Fruit fly (Drosophila melanogaster) whole organism, embryonic: ENCODE measurements around the gene CG4456.

ENCODE experiments used
- Asciz ChIP-seq: fragments of 200-800 bp; sonication (Bioruptor generic); optimal IDR thresholded peaks from 2 replicates; lab custom pipeline; 2017; ENCODE audit warnings: missing biosample characterization, mild to moderate bottlenecking, missing genetic modification characterization, missing genetic modification reagents
- B-H1 ChIP-seq: fragments of 200-800 bp; sonication (Bioruptor generic); IDR thresholded peaks from 3 replicates; pipeline ENCODE4 v1.3.6; 2022; ENCODE audit warnings: missing biosample characterization, missing genetic modification characterization
- Bdp1 ChIP-seq: fragments of 200-800 bp; sonication (Bioruptor generic); optimal IDR thresholded peaks from 3 replicates; lab custom pipeline; 2016; ENCODE audit warnings: missing biosample characterization, missing genetic modification characterization
- CG10462 ChIP-seq: fragments of 200-800 bp; sonication (Bioruptor generic); optimal IDR thresholded peaks from 2 replicates; lab custom pipeline; 2016; ENCODE audit warnings: missing biosample characterization, missing genetic modification characterization
- CG11093 ChIP-seq: fragments of 200-800 bp; sonication (Bioruptor generic); IDR thresholded peaks from 3 replicates; pipeline ENCODE4 v1.3.6; 2022; ENCODE audit warnings: missing biosample characterization, missing genetic modification characterization
- CG11456 ChIP-seq: fragments of 200-800 bp; sonication (Bioruptor generic); IDR thresholded peaks from 3 replicates; pipeline ENCODE4 v1.3.6; 2022; ENCODE audit warnings: missing biosample characterization, missing genetic modification characterization
- CG12104 ChIP-seq: fragments of 200-800 bp; sonication (Bioruptor generic); optimal IDR thresholded peaks from 3 replicates; lab custom pipeline; 2016; ENCODE audit warnings: missing biosample characterization, missing genetic modification characterization
- CG14667 ChIP-seq: fragments of 200-800 bp; sonication (Bioruptor generic); IDR thresholded peaks from 2 replicates; pipeline ENCODE4 v1.3.6; 2022; ENCODE audit warnings: missing biosample characterization, missing genetic modification characterization
- CG16779 ChIP-seq: fragments of 200-800 bp; sonication (Bioruptor generic); IDR thresholded peaks from 2 replicates; pipeline ENCODE4 v1.3.6; 2022; ENCODE audit warnings: missing biosample characterization, missing genetic modification characterization
- CG17186 ChIP-seq: fragments of 200-800 bp; sonication (Bioruptor generic); optimal IDR thresholded peaks from 3 replicates; lab custom pipeline; 2017; ENCODE audit warnings: missing biosample characterization, missing genetic modification reagents, missing genetic modification characterization
- CG18262 ChIP-seq: fragments of 200-800 bp; optimal IDR thresholded peaks from 3 replicates; lab custom pipeline; 2019; ENCODE audit warnings: missing biosample characterization, mild to moderate bottlenecking, missing genetic modification characterization, moderate library complexity
- CG2202 ChIP-seq: fragments of 200-800 bp; sonication (Bioruptor generic); optimal IDR thresholded peaks from 2 replicates; lab custom pipeline; 2018; ENCODE audit warnings: missing biosample characterization, mild to moderate bottlenecking, missing genetic modification characterization
- CG2712 ChIP-seq: fragments of 200-800 bp; optimal IDR thresholded peaks from 3 replicates; lab custom pipeline; 2019; ENCODE audit warnings: missing biosample characterization, mild to moderate bottlenecking, missing genetic modification characterization, moderate library complexity
- CG2889 ChIP-seq: fragments of 200-800 bp; sonication (Bioruptor generic); IDR thresholded peaks from 3 replicates; pipeline ENCODE4 v1.3.6; 2022; ENCODE audit warnings: missing biosample characterization, missing genetic modification characterization
- CG30020 ChIP-seq: fragments of 200-800 bp; optimal IDR thresholded peaks from 2 replicates; lab custom pipeline; 2019; ENCODE audit warnings: missing biosample characterization, mild to moderate bottlenecking, missing genetic modification characterization, moderate library complexity
- CG3726 ChIP-seq: fragments of 200-800 bp; sonication (Bioruptor generic); IDR thresholded peaks from 3 replicates; pipeline ENCODE4, ENCODE4 v1.3.6; 2022; ENCODE audit warnings: missing biosample characterization, missing genetic modification characterization
- CG4617 ChIP-seq: fragments of 200-800 bp; sonication (Bioruptor generic); optimal IDR thresholded peaks from 3 replicates; lab custom pipeline; 2016; ENCODE audit warnings: missing biosample characterization, missing genetic modification characterization, borderline replicate concordance
- CG4820 ChIP-seq: fragments of 200-800 bp; sonication (Bioruptor generic); optimal IDR thresholded peaks from 3 replicates; lab custom pipeline; 2016; ENCODE audit warnings: missing biosample characterization, missing genetic modification characterization
- CG6683 ChIP-seq: fragments of 200-800 bp; sonication (Bioruptor generic); optimal IDR thresholded peaks from 2 replicates; lab custom pipeline; 2017; ENCODE audit warnings: missing biosample characterization, mild to moderate bottlenecking, missing genetic modification characterization, missing genetic modification reagents
- CG6854 ChIP-seq: fragments of 200-800 bp; sonication (Bioruptor generic); optimal IDR thresholded peaks from 3 replicates; lab custom pipeline; 2017; ENCODE audit warnings: missing biosample characterization, mild to moderate bottlenecking, missing genetic modification characterization
- CG7556 ChIP-seq: fragments of 200-800 bp; sonication (Bioruptor generic); optimal IDR thresholded peaks from 2 replicates; lab custom pipeline; 2017; ENCODE audit warnings: missing biosample characterization, mild to moderate bottlenecking, missing genetic modification characterization
- CG8089 ChIP-seq: fragments of 200-800 bp; sonication (Bioruptor generic); optimal IDR thresholded peaks from 3 replicates; lab custom pipeline; 2016; ENCODE audit warnings: missing biosample characterization, missing genetic modification characterization
- CG8388 ChIP-seq: fragments of 200-800 bp; sonication (Bioruptor generic); optimal IDR thresholded peaks from 2 replicates; lab custom pipeline; 2019; ENCODE audit warnings: missing biosample characterization, mild to moderate bottlenecking, missing genetic modification characterization, moderate library complexity
- CG9215 ChIP-seq: fragments of 200-800 bp; sonication (Bioruptor generic); IDR thresholded peaks from 2 replicates; pipeline ENCODE4 v1.3.6; 2022; ENCODE audit warnings: missing biosample characterization, missing genetic modification characterization
- CG9817 ChIP-seq: fragments of 200-800 bp; sonication (Bioruptor generic); optimal IDR thresholded peaks from 2 replicates; lab custom pipeline; 2018; ENCODE audit warnings: missing biosample characterization, mild to moderate bottlenecking, missing genetic modification characterization, moderate library complexity
- Drgx ChIP-seq: fragments of 200-800 bp; sonication (Bioruptor generic); IDR thresholded peaks from 2 replicates; pipeline ENCODE4 v1.3.6; 2022; ENCODE audit warnings: missing biosample characterization, missing genetic modification characterization
- E2f2 ChIP-seq: fragments of 200-800 bp; sonication (Bioruptor generic); IDR thresholded peaks from 2 replicates; pipeline ENCODE4 v1.3.6; 2022; ENCODE audit warnings: missing biosample characterization, missing genetic modification characterization
- Eip74EF ChIP-seq, 2 experiments: fragments of 200-800 bp in 1 of 2; fragments of >200 bp in 1 of 2; sonication (Bioruptor generic) in 1 of 2; optimal IDR thresholded peaks; 2 replicates each; lab custom pipeline; 2017 to 2019; ENCODE audit warnings: missing biosample characterization in 2 of 2, missing genetic modification characterization in 2 of 2, mild to moderate bottlenecking in 1 of 2, moderate library complexity in 1 of 2
- Elba2 ChIP-seq: fragments of 200-800 bp; sonication (Bioruptor generic); optimal IDR thresholded peaks from 3 replicates; lab custom pipeline; 2016; ENCODE audit warnings: missing biosample characterization, missing genetic modification characterization
- Mad ChIP-seq: fragments of 200-800 bp; sonication (Bioruptor generic); optimal IDR thresholded peaks from 2 replicates; lab custom pipeline; 2016; ENCODE audit warnings: missing biosample characterization, missing genetic modification characterization
- Med ChIP-seq: fragments of 200-800 bp; sonication (Bioruptor generic); peaks from one replicate; lab custom pipeline; 2016; ENCODE audit warnings: missing biosample characterization, missing genetic modification characterization, mild to moderate bottlenecking, inconsistent platforms, moderate library complexity
- Optix ChIP-seq: fragments of 200-800 bp; sonication (Bioruptor generic); IDR thresholded peaks from 3 replicates; pipeline ENCODE4 v1.3.6; 2022; ENCODE audit warnings: missing biosample characterization, missing genetic modification characterization
- Rfx ChIP-seq: fragments of 200-800 bp; sonication (Bioruptor generic); IDR thresholded peaks from 2 replicates; pipeline ENCODE4 v1.3.6; 2022; ENCODE audit warnings: missing biosample characterization, missing genetic modification characterization
- amos ChIP-seq: fragments of 200-800 bp; sonication (Bioruptor generic); IDR thresholded peaks from 2 replicates; pipeline ENCODE4 v1.3.6; 2022; ENCODE audit warnings: missing biosample characterization, missing genetic modification characterization; ENCODE audit not compliant: partially characterized antibody
- bbx ChIP-seq: fragments of 200-800 bp; sonication (Bioruptor generic); IDR thresholded peaks from 2 replicates; pipeline ENCODE4 v1.3.6; 2022; ENCODE audit warnings: missing biosample characterization, missing genetic modification characterization; ENCODE audit not compliant: partially characterized antibody
- chm ChIP-seq: fragments of 200-800 bp; sonication (Bioruptor generic); IDR thresholded peaks from 2 replicates; pipeline ENCODE4 v1.3.6; 2022; ENCODE audit warnings: missing biosample characterization, missing genetic modification characterization
- chn ChIP-seq: fragments of 200-800 bp; sonication (Bioruptor generic); optimal IDR thresholded peaks from 2 replicates; lab custom pipeline; 2016; ENCODE audit warnings: missing biosample characterization, missing genetic modification characterization
- eve ChIP-seq, 2 experiments: fragments of >200 bp; optimal IDR thresholded peaks; 2 replicates each; lab custom pipeline; 2017; ENCODE audit warnings: missing biosample characterization in 2 of 2, missing genetic modification characterization in 2 of 2
- ewg ChIP-seq: fragments of 200-800 bp; sonication (Bioruptor generic); optimal IDR thresholded peaks from 3 replicates; lab custom pipeline; 2017; ENCODE audit warnings: mild to moderate bottlenecking, missing biosample characterization, missing genetic modification reagents, missing genetic modification characterization
- eyg ChIP-seq: fragments of 200-800 bp; sonication (Bioruptor generic); optimal IDR thresholded peaks from 3 replicates; lab custom pipeline; 2016; ENCODE audit warnings: missing biosample characterization, missing genetic modification characterization
- gfzf ChIP-seq: fragments of 200-800 bp; sonication (Bioruptor generic); optimal IDR thresholded peaks from 2 replicates; lab custom pipeline; 2016; ENCODE audit warnings: missing biosample characterization, mild to moderate bottlenecking, missing genetic modification characterization, moderate library complexity
- her ChIP-seq: fragments of 200-800 bp; sonication (Bioruptor generic); optimal IDR thresholded peaks from 2 replicates; lab custom pipeline; 2016; ENCODE audit warnings: missing biosample characterization, missing genetic modification characterization
- oc ChIP-seq: fragments of 200-800 bp; sonication (Bioruptor generic); optimal IDR thresholded peaks from 2 replicates; lab custom pipeline; 2018; ENCODE audit warnings: missing biosample characterization, mild to moderate bottlenecking, missing genetic modification characterization, moderate library complexity
- pros ChIP-seq: fragments of 200-800 bp; sonication (Bioruptor generic); optimal IDR thresholded peaks from 3 replicates; lab custom pipeline; 2019; ENCODE audit warnings: missing biosample characterization, mild to moderate bottlenecking, missing genetic modification characterization, moderate library complexity
- sisA ChIP-seq: fragments of 200-800 bp; sonication (Bioruptor generic); IDR thresholded peaks from 2 replicates; pipeline ENCODE4 v1.3.6; 2022; ENCODE audit warnings: missing biosample characterization, missing genetic modification characterization
- sna ChIP-seq: fragments of 200-800 bp; sonication (Bioruptor generic); IDR thresholded peaks from 2 replicates; pipeline ENCODE4 v1.3.6; 2022; ENCODE audit warnings: missing biosample characterization, missing genetic modification characterization; ENCODE audit not compliant: partially characterized antibody
- sob ChIP-seq: fragments of 200-800 bp; sonication (Bioruptor generic); IDR thresholded peaks from 2 replicates; pipeline ENCODE4 v1.3.6; 2022; ENCODE audit warnings: missing biosample characterization, missing genetic modification characterization
- stc ChIP-seq: fragments of 200-800 bp; sonication (Bioruptor generic); IDR thresholded peaks from 2 replicates; pipeline ENCODE4 v1.3.6; 2022; ENCODE audit warnings: missing biosample characterization, missing genetic modification characterization
- stwl ChIP-seq: fragments of 200-800 bp; sonication (Bioruptor generic); optimal IDR thresholded peaks from 3 replicates; lab custom pipeline; 2018; ENCODE audit warnings: missing biosample characterization, mild to moderate bottlenecking, missing genetic modification characterization, moderate library complexity
- zfh2 ChIP-seq: fragments of 200-800 bp; sonication (Bioruptor generic); optimal IDR thresholded peaks from 2 replicates; lab custom pipeline; 2016; ENCODE audit warnings: missing biosample characterization, missing genetic modification characterization

Gene CG4456

dm6 chr3L:9373374-9374004, 967 bp downstream of the CG4456 start (continued):
- TF ChIP-seq CG9817 (tag; lab: Kevin White, UChicago) (peak; percentile 39), Mad (GFP tag; lab: Kevin White, UChicago) (peak; percentile 47), CG8388 (peak; percentile 67), CG4617 (GFP tag; lab: Kevin White, UChicago) (no peak), chn (GFP tag; lab: Kevin White, UChicago) (peak; percentile 6), CG4820 (GFP tag; lab: Kevin White, UChicago) (peak; percentile 59), sisA (GFP tag; lab: Robert Waterston, UW) (peak; percentile 72), Rfx (peak; percentile 86), CG11456 (GFP tag; lab: Robert Waterston, UW) (0 out of 3 replicates have a peak, but pooled peaks have one; percentile 66), her (GFP tag; lab: Kevin White, UChicago) (no peak), sna (GFP tag; lab: Robert Waterston, UW) (peak; percentile 67; the same call in 1 of the 2 replicates), amos (no peak), stwl (tag; lab: Kevin White, UChicago) (no peak), eve (GFP tag; optimal IDR thresholded peaks at IDR 0.05; lab: Kevin White, UChicago) (no peak), CG30020 (tag; lab: Kevin White, UChicago) (no peak), Elba2 (GFP tag; lab: Kevin White, UChicago) (no peak), CG2202 (tag; lab: Kevin White, UChicago) (peak; percentile 1), CG8089 (GFP tag; lab: Kevin White, UChicago) (no peak), sob (GFP tag; lab: Robert Waterston, UW) (peak; percentile 85), CG12104 (GFP tag; lab: Kevin White, UChicago) (no peak), CG2889 (GFP tag; lab: Robert Waterston, UW) (no peak), CG17186 (no peak), zfh2 (GFP tag; lab: Kevin White, UChicago) (no peak), CG18262 (tag; lab: Kevin White, UChicago) (peak; percentile 65), ewg (GFP tag; lab: Kevin White, UChicago) (peak; percentile 60), CG14667 (0 out of 2 replicates have a peak, but pooled peaks have one; percentile 23), CG16779 (GFP tag; lab: Robert Waterston, UW) (no peak), CG9215 (GFP tag; lab: Robert Waterston, UW) (peak; percentile 38), CG6683 (GFP tag; lab: Kevin White, UChicago) (peak; percentile 36), stc (GFP tag; lab: Robert Waterston, UW) (peak; percentile 79), Med (GFP tag; lab: Kevin White, UChicago) (peak; percentile 78), CG3726 (GFP tag; lab: Robert Waterston, UW) (0 out of 3 replicates have a peak, but pooled peaks have one; percentile 40), CG7556 (GFP tag; lab: Kevin White, UChicago) (peak; percentile 77), bbx (GFP tag; lab: Robert Waterston, UW) (peak; percentile 64), CG11093 (GFP tag; lab: Robert Waterston, UW) (peak; percentile 53; the same call in 1 of the 3 replicates), E2f2 (GFP tag; lab: Robert Waterston, UW) (peak; percentile 41; the same call in 1 of the 2 replicates), B-H1 (GFP tag; lab: Robert Waterston, UW) (no peak), Asciz (GFP tag; lab: Kevin White, UChicago) (peak; percentile 62), chm (GFP tag; lab: Robert Waterston, UW) (peak; percentile 57; the same call in 1 of the 2 replicates), CG6854 (GFP tag; lab: Kevin White, UChicago) (peak; percentile 66), oc (tag; lab: Kevin White, UChicago) (peak; percentile 82), Drgx (GFP tag; lab: Robert Waterston, UW) (peak; percentile 88), eyg (no peak), CG2712 (tag; lab: Kevin White, UChicago) (peak; percentile 72), pros (GFP tag; lab: Kevin White, UChicago) (no peak), Bdp1 (GFP tag; lab: Kevin White, UChicago) (no peak), gfzf (GFP tag; lab: Kevin White, UChicago) (no peak), Eip74EF (GFP tag; optimal IDR thresholded peaks at IDR 0.05; lab: Kevin White, UChicago) (peak in 1 of 2 experiments; percentile 53), Optix (GFP tag; lab: Robert Waterston, UW) (peak; percentile 56; the same call in 1 of the 3 replicates), CG10462 (GFP tag; lab: Kevin White, UChicago) (peak; percentile 29)
